Worm (Caenorhabditis elegans) whole organism, young adult: ENCODE measurements around the gene act-5.

Experiments used
- Y67H2A.10 ChIP-seq: fragments of 200-800 bp; sonication (Bioruptor generic); conservative IDR thresholded peaks from 2 replicates; pipeline ENCODE4 v1.3.6; 2022; ENCODE audit warnings: missing genetic modification reagents, missing genetic modification characterization, missing compliant biosample characterization
- chd-7 ChIP-seq: sonication (generic microtip); optimal IDR thresholded peaks from 2 replicates; lab custom pipeline; 2016; ENCODE audit warnings: mild to moderate bottlenecking, missing genetic modification characterization, moderate library complexity, missing compliant biosample characterization
- him-1 ChIP-seq: sonication (generic microtip); optimal IDR thresholded peaks from 2 replicates; lab custom pipeline; 2016; ENCODE audit warnings: missing genotype, missing genetic modification reagents, missing genetic modification characterization, missing compliant biosample characterization
- let-607 ChIP-seq, 2 experiments: fragments of 200-800 bp in 1 of 2; sonication (Bioruptor generic) in 1 of 2; sonication (generic microtip) in 1 of 2; optimal IDR thresholded peaks; 2 replicates each; lab custom pipeline; 2016 to 2018; ENCODE audit warnings: mild to moderate bottlenecking in 2 of 2, missing compliant biosample characterization in 2 of 2, missing genetic modification characterization in 2 of 2, moderate library complexity in 2 of 2, missing genotype in 1 of 2
- lin-40 ChIP-seq: sonication (generic microtip); optimal IDR thresholded peaks from 2 replicates; lab custom pipeline; 2016; ENCODE audit warnings: missing genetic modification characterization, mild to moderate bottlenecking, missing compliant biosample characterization, missing genotype, missing genetic modification reagents
- nhr-80 ChIP-seq: sonication (generic microtip); optimal IDR thresholded peaks from 2 replicates; lab custom pipeline; 2016; ENCODE audit warnings: missing genetic modification characterization, missing compliant biosample characterization
- pbrm-1 ChIP-seq: fragments of 200-800 bp; sonication (Bioruptor generic); IDR thresholded peaks from 2 replicates; pipeline ENCODE4 v1.3.6; 2022; ENCODE audit warnings: missing genetic modification reagents, missing genetic modification characterization, missing compliant biosample characterization
- sdz-38 ChIP-seq: sonication (generic microtip); optimal IDR thresholded peaks from 2 replicates; lab custom pipeline; 2016; ENCODE audit warnings: missing genotype, missing genetic modification characterization, missing compliant biosample characterization
- snpc-1.1 ChIP-seq: sonication (generic microtip); optimal IDR thresholded peaks from 2 replicates; lab custom pipeline; 2017; ENCODE audit warnings: missing genetic modification characterization, mild to moderate bottlenecking, missing compliant biosample characterization, antibody characterized with exemption, moderate library complexity, missing genotype, missing genetic modification reagents; ENCODE audit not compliant: insufficient read depth
- ztf-26 ChIP-seq: sonication (generic microtip); optimal IDR thresholded peaks from 2 replicates; lab custom pipeline; 2017; ENCODE audit warnings: missing genetic modification characterization, missing compliant biosample characterization

Gene act-5

ce11 chrIII:13556039-13556438 is 49.8 kb downstream of the act-5 start:
- no peak for TF ChIP-seq chd-7 (tag; lab: Kevin White, UChicago)
- TF ChIP-seq ztf-26 (tag; lab: Kevin White, UChicago) = peak; percentile 67
- TF ChIP-seq lin-40 (tag; lab: Kevin White, UChicago) = peak; percentile 20

DNA sequence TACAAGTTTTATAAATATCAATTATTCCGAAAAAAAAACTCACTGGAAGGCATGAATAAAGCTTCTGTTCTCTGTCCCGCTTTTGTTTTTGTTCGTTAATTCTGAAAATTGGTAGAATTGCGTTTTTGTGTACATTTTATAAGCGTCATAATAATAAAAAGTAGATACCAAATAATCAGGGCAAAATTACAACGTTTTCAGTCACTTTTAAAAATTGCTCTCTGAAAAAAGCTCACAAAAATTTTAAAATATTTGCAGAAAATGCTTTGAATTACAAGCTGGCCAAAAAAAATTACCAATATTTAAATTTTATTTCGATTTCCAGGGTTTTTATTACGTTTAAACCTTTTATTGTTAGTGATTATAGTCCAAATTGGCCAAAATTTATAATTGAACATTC is 50.6 kb downstream of the act-5 start, which contains the start of gene scav-2:
Gene scav-2 (minus strand): TSS at position 101 of the 400 bp plus-strand sequence.
- no peak for TF ChIP-seq nhr-80 (tag; lab: Kevin White, UChicago)
- TF ChIP-seq sdz-38 = no peak
- no peak for TF ChIP-seq pbrm-1 (GFP tag; lab: Robert Waterston, UW)
- no peak for TF ChIP-seq let-607 (tag; optimal IDR thresholded peaks at IDR 0.05; lab: Kevin White, UChicago)
- TF ChIP-seq snpc-1.1 (tag; lab: Kevin White, UChicago) = no peak
- TF ChIP-seq him-1 (tag; lab: Kevin White, UChicago) = no peak
- TF ChIP-seq Y67H2A.10 (GFP tag; lab: Robert Waterston, UW) = no peak
- TF ChIP-seq, all 124 proteins: peak for 0
